Worm (Caenorhabditis elegans) whole organism, early embryonic: ENCODE results near the gene K01F9.2.

Experiments used
- F13C5.2 ChIP-seq: sonication (generic microtip); optimal IDR thresholded peaks from 2 replicates; lab custom pipeline; 2017; ENCODE audit warnings: mild to moderate bottlenecking, missing genetic modification characterization, inconsistent platforms, missing compliant biosample characterization
- ama-1 ChIP-seq: fragments of 150-350 bp; optimal IDR thresholded peaks from 2 replicates; lab custom pipeline; 2014
- ceh-36 ChIP-seq: sonication (generic microtip); optimal IDR thresholded peaks from 2 replicates; lab custom pipeline; 2016; ENCODE audit warnings: missing genetic modification characterization, inconsistent platforms, missing compliant biosample characterization
- ets-7 ChIP-seq: sonication (generic microtip); optimal IDR thresholded peaks from 2 replicates; lab custom pipeline; 2016; ENCODE audit warnings: missing genotype, missing genetic modification characterization, missing compliant biosample characterization
- flt-1 ChIP-seq: fragments of 200-800 bp; sonication (Bioruptor generic); IDR thresholded peaks from 2 replicates; pipeline ENCODE4 v1.3.6; 2022; ENCODE audit warnings: missing genetic modification characterization, missing compliant biosample characterization
- hmbx-1 ChIP-seq: sonication (generic microtip); optimal IDR thresholded peaks from 2 replicates; lab custom pipeline; 2016; ENCODE audit warnings: mild to moderate bottlenecking, missing genetic modification characterization, missing compliant biosample characterization
- hmg-4 ChIP-seq: fragments of 200-800 bp; sonication (Bioruptor generic); optimal IDR thresholded peaks from 2 replicates; lab custom pipeline; 2018; ENCODE audit warnings: mild to moderate bottlenecking, missing genetic modification characterization, missing compliant biosample characterization
- hnd-1 ChIP-seq: sonication (generic microtip); optimal IDR thresholded peaks from 2 replicates; lab custom pipeline; 2016; ENCODE audit warnings: missing genetic modification characterization, missing compliant biosample characterization
- pes-1 ChIP-seq: fragments of 200-800 bp; sonication (Bioruptor generic); IDR thresholded peaks from 2 replicates; pipeline ENCODE4 v1.3.6; 2022; ENCODE audit warnings: missing genetic modification reagents, missing genetic modification characterization, missing compliant biosample characterization
- sea-1 ChIP-seq: fragments of 200-800 bp; sonication (Bioruptor generic); conservative IDR thresholded peaks from 2 replicates; pipeline ENCODE4 v1.3.6; 2022; ENCODE audit warnings: missing genetic modification characterization, missing compliant biosample characterization
- tbx-11 ChIP-seq: fragments of 200-800 bp; sonication (Bioruptor generic); IDR thresholded peaks from 2 replicates; pipeline ENCODE4 v1.3.6; 2022; ENCODE audit warnings: missing genetic modification characterization, missing compliant biosample characterization
- tbx-37 ChIP-seq: fragments of 200-800 bp; sonication (Bioruptor generic); conservative IDR thresholded peaks from 2 replicates; pipeline ENCODE4 v1.3.6; 2022; ENCODE audit warnings: missing genetic modification reagents, missing genetic modification characterization, missing compliant biosample characterization
- tra-4 ChIP-seq: sonication (generic microtip); optimal IDR thresholded peaks from 2 replicates; lab custom pipeline; 2017; ENCODE audit warnings: missing genetic modification characterization, missing compliant biosample characterization

DNA sequence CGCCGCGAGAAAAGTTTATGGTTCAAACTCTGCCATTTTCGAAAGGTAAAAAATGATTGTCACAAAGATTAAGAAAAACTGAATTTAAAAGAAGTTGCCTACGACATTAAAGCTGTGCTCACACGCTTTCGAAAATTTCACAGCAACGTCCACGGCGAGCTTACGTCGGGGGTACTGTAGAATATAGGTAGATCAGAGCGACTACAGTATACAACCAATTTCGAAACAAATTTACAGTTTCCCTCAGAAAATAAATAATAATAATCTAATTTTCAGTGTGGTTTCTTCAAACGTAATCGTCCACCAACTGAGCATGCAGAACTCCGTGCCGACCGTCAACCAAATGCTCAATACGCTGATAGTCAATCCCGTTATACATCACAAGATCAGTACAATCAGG, 52.4 kb downstream of the K01F9.2 start:
- TF ChIP-seq tbx-37 (GFP tag; lab: Robert Waterston, UW), result no peak
- no peak for TF ChIP-seq sea-1 (GFP tag; lab: Robert Waterston, UW)
- no peak for TF ChIP-seq hmg-4 (GFP tag; lab: Kevin White, UChicago)
- no peak for TF ChIP-seq ama-1 (lab: Kevin White, UChicago)
- no peak for TF ChIP-seq hnd-1 (tag; lab: Kevin White, UChicago)
- TF ChIP-seq flt-1, result no peak
- no peak for TF ChIP-seq F13C5.2 (tag; lab: Kevin White, UChicago)
- no peak for TF ChIP-seq ets-7 (tag; lab: Kevin White, UChicago)
- no peak for TF ChIP-seq tbx-11 (GFP tag; lab: Robert Waterston, UW)
- no peak for TF ChIP-seq tra-4 (tag; lab: Kevin White, UChicago)
- no peak for TF ChIP-seq hmbx-1
- no peak for TF ChIP-seq pes-1 (GFP tag; lab: Robert Waterston, UW)
- TF ChIP-seq ceh-36 (tag; lab: Kevin White, UChicago), result no peak
